Worm (Caenorhabditis elegans) whole organism, L4 larva: ENCODE measurements around the gene F48G7.7.

Experiments used
- F26F4.8 ChIP-seq: fragments of 200-800 bp; sonication (Bioruptor generic); conservative IDR thresholded peaks from 2 replicates; pipeline ENCODE4 v1.3.6; 2022; ENCODE audit warnings: missing genetic modification characterization, missing compliant biosample characterization
- F37D6.2 ChIP-seq: sonication (generic microtip); optimal IDR thresholded peaks from 2 replicates; lab custom pipeline; 2016; ENCODE audit warnings: mild to moderate bottlenecking, missing genetic modification characterization, missing compliant biosample characterization
- F49E8.2 ChIP-seq: sonication (generic microtip); optimal IDR thresholded peaks from 2 replicates; lab custom pipeline; 2016; ENCODE audit warnings: missing compliant biosample characterization, mild to moderate bottlenecking, missing genetic modification characterization, borderline replicate concordance
- T26A8.4 ChIP-seq: fragments of 200-800 bp; sonication (Bioruptor generic); IDR thresholded peaks from 2 replicates; pipeline ENCODE4 v1.3.6; 2022; ENCODE audit warnings: missing genetic modification characterization, missing compliant biosample characterization
- Y105C5A.15 ChIP-seq: fragments of 200-800 bp; sonication (Bioruptor generic); IDR thresholded peaks from 2 replicates; pipeline ENCODE4 v1.3.6; 2022; ENCODE audit warnings: missing genetic modification characterization, missing compliant biosample characterization
- ZK337.2 ChIP-seq: fragments of 200-800 bp; sonication (Bioruptor generic); IDR thresholded peaks from 2 replicates; pipeline ENCODE4 v1.3.6; 2022; ENCODE audit warnings: missing genetic modification reagents, missing genetic modification characterization, missing compliant biosample characterization
- aha-1 ChIP-seq: fragments of 150-350 bp; peaks from one replicate; lab custom pipeline; 2014; ENCODE audit warnings: missing biosample characterization, missing genetic modification characterization
- aly-2 ChIP-seq: sonication (generic microtip); optimal IDR thresholded peaks from 2 replicates; lab custom pipeline; 2018; ENCODE audit warnings: missing biosample characterization, missing genetic modification characterization
- attf-4 ChIP-seq: sonication (generic microtip); optimal IDR thresholded peaks from 3 replicates; lab custom pipeline; 2017; ENCODE audit warnings: missing biosample characterization, missing genetic modification characterization
- ceh-62 ChIP-seq: sonication (generic microtip); optimal IDR thresholded peaks from 2 replicates; lab custom pipeline; 2017; ENCODE audit warnings: missing biosample characterization, missing genetic modification characterization
- ceh-82 ChIP-seq: sonication (generic microtip); optimal IDR thresholded peaks from 2 replicates; lab custom pipeline; 2017; ENCODE audit warnings: missing biosample characterization, missing genetic modification characterization
- daf-16 ChIP-seq, 3 experiments: sonication (generic microtip); optimal IDR thresholded peaks; 2 replicates each; lab custom pipeline; 2016 to 2017; ENCODE audit warnings: missing genetic modification characterization in 3 of 3, missing genetic modification reagents in 3 of 3, mild to moderate bottlenecking in 2 of 3, missing compliant biosample characterization in 2 of 3, missing biosample characterization in 1 of 3, moderate library complexity in 1 of 3
- dmd-6 ChIP-seq: fragments of 200-800 bp; sonication (Bioruptor generic); IDR thresholded peaks from 2 replicates; pipeline ENCODE4 v1.3.6; 2022; ENCODE audit warnings: missing genetic modification reagents, missing genetic modification characterization, missing compliant biosample characterization
- dve-1 ChIP-seq: sonication (generic microtip); optimal IDR thresholded peaks from 2 replicates; lab custom pipeline; 2017; ENCODE audit warnings: antibody characterized with exemption, mild to moderate bottlenecking, missing genetic modification characterization, missing compliant biosample characterization; ENCODE audit not compliant: insufficient read depth
- hif-1 ChIP-seq, 2 experiments: sonication (generic microtip); optimal IDR thresholded peaks; 2 replicates each; lab custom pipeline; 2016 to 2017; ENCODE audit warnings: missing compliant biosample characterization in 2 of 2, missing genetic modification characterization in 2 of 2, missing genetic modification reagents in 2 of 2, missing genotype in 2 of 2, mild to moderate bottlenecking in 1 of 2
- hlh-11 ChIP-seq: fragments of 200-800 bp; sonication (Bioruptor generic); optimal IDR thresholded peaks from 2 replicates; lab custom pipeline; 2018; ENCODE audit warnings: mild to moderate bottlenecking, missing genetic modification characterization, missing compliant biosample characterization
- hlh-30 ChIP-seq: sonication (generic microtip); optimal IDR thresholded peaks from 2 replicates; lab custom pipeline; 2017; ENCODE audit warnings: antibody characterized with exemption, mild to moderate bottlenecking, missing genetic modification characterization, missing compliant biosample characterization; ENCODE audit not compliant: insufficient read depth
- hmg-1.1 ChIP-seq: fragments of 200-800 bp; sonication (Bioruptor generic); IDR thresholded peaks from 2 replicates; pipeline ENCODE4 v1.3.6; 2022; ENCODE audit warnings: missing genetic modification reagents, missing genetic modification characterization, missing compliant biosample characterization
- lin-1 ChIP-seq: fragments of 200-800 bp; sonication (Bioruptor generic); IDR thresholded peaks from 2 replicates; pipeline ENCODE4 v1.3.6; 2022; ENCODE audit warnings: missing genetic modification reagents, missing genetic modification characterization, missing compliant biosample characterization
- lin-13 ChIP-seq: fragments of 150-350 bp; optimal IDR thresholded peaks from 2 replicates; lab custom pipeline; 2014; ENCODE audit warnings: missing biosample characterization, missing genetic modification reagents, missing genetic modification characterization
- lin-15B ChIP-seq: fragments of 150-350 bp; sonication (generic microtip); optimal IDR thresholded peaks from 3 replicates; lab custom pipeline; 2014; ENCODE audit warnings: missing biosample characterization, missing genetic modification characterization
- mdl-1 ChIP-seq, 2 experiments: fragments of 150-350 bp in 1 of 2; sonication (generic microtip) in 1 of 2; optimal IDR thresholded peaks; 2 replicates each; lab custom pipeline; 2014 to 2017; ENCODE audit warnings: missing biosample characterization in 2 of 2, missing genetic modification characterization in 2 of 2
- nhr-11 ChIP-seq: fragments of 150-350 bp; optimal IDR thresholded peaks from 2 replicates; lab custom pipeline; 2014; ENCODE audit warnings: missing biosample characterization, missing genetic modification characterization
- nhr-28 ChIP-seq: fragments of 150-350 bp; optimal IDR thresholded peaks from 2 replicates; lab custom pipeline; 2014; ENCODE audit warnings: missing biosample characterization, missing genetic modification characterization
- nhr-48 ChIP-seq: sonication (generic microtip); optimal IDR thresholded peaks from 2 replicates; lab custom pipeline; 2016; ENCODE audit warnings: mild to moderate bottlenecking, missing genetic modification characterization, missing compliant biosample characterization
- nhr-76 ChIP-seq: fragments of 150-350 bp; optimal IDR thresholded peaks from 2 replicates; lab custom pipeline; 2014; ENCODE audit warnings: missing biosample characterization, missing genetic modification characterization
- nhr-77 ChIP-seq: fragments of 150-350 bp; optimal IDR thresholded peaks from 2 replicates; lab custom pipeline; 2014; ENCODE audit warnings: missing biosample characterization, missing genetic modification characterization
- unc-39 ChIP-seq: sonication (generic microtip); optimal IDR thresholded peaks from 2 replicates; lab custom pipeline; 2017; ENCODE audit warnings: missing biosample characterization, missing genetic modification characterization
- zfp-3 ChIP-seq: fragments of 200-800 bp; sonication (Bioruptor generic); conservative IDR thresholded peaks from 2 replicates; pipeline ENCODE4 v1.3.6; 2022; ENCODE audit warnings: missing genetic modification reagents, missing genetic modification characterization, missing compliant biosample characterization
- zip-11 ChIP-seq: fragments of 200-800 bp; sonication (Bioruptor generic); IDR thresholded peaks from 2 replicates; pipeline ENCODE4 v1.3.6; 2022; ENCODE audit warnings: missing genetic modification characterization, missing compliant biosample characterization
- zip-2 ChIP-seq: fragments of 150-350 bp; optimal IDR thresholded peaks from 2 replicates; lab custom pipeline; 2014; ENCODE audit warnings: missing biosample characterization, missing genetic modification characterization
- ztf-11 ChIP-seq: fragments of 150-350 bp; optimal IDR thresholded peaks from 2 replicates; lab custom pipeline; 2014; ENCODE audit warnings: missing biosample characterization, missing genetic modification characterization

F48G7.7 gene

DNA sequence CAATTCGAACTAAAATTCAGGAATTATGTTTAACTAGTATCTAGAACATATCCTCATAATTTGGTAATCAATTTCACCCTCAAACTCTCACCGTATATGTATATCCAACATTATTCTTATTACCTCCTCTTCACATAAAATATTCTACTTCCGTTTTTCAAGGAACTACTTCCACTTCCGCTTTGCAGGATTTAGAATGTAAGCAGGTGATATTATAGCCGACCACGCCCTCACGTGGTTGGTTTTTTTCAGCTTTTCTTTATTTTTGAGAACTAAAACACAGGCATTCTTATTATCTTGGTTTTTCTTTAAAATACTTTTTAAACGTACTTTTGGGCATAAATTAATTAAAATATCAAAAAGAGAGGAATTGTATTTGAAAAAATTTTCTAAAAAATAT lies 8.3 kb downstream of the F48G7.7 start:
- TF ChIP-seq nhr-11 (tag; lab: Kevin White, UChicago) = peak; percentile 12
- no peak for TF ChIP-seq dve-1 (tag; lab: Kevin White, UChicago)

DNA sequence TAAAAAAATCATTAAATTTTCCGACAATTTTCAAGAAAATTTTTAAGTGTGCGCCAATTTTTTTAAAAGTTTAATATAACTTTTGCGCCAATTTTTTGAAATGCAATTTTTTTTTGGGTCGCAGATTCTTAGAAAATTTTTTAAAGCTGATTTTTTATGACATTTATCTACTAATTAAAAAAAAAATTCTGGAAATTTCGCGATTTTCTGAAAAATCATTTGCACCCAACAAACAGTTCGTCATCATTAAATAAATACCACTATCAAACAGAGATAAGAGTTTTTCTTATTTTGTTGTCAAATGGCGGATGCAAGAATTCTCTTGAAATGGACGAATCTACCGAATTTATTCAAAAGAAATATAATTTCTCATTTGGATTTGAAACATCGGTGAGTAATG lies 10.9 kb downstream of the F48G7.7 start, which contains the start of gene F48G7.13:
F48G7.13 (plus strand) TSS at position 301 of the 400 bp plus-strand sequence.
- no peak for TF ChIP-seq daf-16 (GFP tag; optimal IDR thresholded peaks at IDR 0.05; lab: Kevin White, UChicago)
- peak; percentile 55 for TF ChIP-seq daf-16 (tag; optimal IDR thresholded peaks at IDR 0.05; lab: Kevin White, UChicago)
- TF ChIP-seq nhr-76 = no peak
- TF ChIP-seq, all 104 proteins: peak for 1

DNA sequence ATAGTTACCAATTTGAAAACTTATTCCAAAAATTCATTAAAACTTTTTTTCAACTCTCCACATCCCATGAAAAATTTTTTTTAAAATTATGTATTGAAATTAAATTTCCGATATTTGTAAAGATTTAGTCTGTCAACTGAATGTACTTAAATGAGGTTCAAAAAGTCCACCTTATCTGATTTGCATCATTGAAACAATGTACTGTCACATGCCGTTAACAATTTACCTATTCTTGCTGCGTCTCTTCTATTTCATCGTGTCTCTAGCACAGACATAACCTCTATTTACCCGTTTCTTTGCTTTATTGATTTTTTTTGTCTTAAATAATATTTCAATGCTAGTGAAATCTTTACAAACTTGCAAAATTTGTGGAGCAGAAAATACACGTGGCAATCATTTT lies 16.0 kb downstream of the F48G7.7 start, which contains the start of gene nhr-90:
nhr-90 (plus strand) TSS at position 296 of the 400 bp plus-strand sequence.
- TF ChIP-seq nhr-28 (tag; lab: Kevin White, UChicago) (peak; percentile 9), ZK337.2 (GFP tag; lab: Robert Waterston, UW) (no peak), hlh-30 (tag; lab: Kevin White, UChicago) (peak; percentile 70), F37D6.2 (no peak), zip-2 (tag; lab: Kevin White, UChicago) (no peak)
- TF ChIP-seq, all 104 proteins: peak for 2

DNA sequence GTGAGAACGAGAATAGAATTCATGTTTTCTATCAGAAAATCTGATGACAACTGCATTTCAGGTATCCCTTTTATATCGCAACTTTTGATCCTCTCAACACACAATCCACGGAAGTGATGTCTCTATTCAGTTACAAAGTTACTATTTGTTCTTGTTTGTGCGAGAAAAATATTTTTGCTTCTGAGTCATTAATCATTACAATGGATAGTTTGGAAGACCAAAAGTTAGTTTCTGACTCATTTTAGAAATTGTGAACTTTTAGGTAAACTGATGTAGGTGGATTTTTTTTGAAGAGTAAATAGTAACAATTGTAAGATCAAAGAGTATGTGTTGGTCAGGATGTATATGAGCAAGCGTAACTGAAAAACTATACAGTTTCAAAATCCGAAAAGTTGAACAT lies 16.6 kb downstream of the F48G7.7 start, which contains the start of gene srlf-36:
srlf-36 (minus strand) TSS at position 101 of the 400 bp plus-strand sequence.
- TF ChIP-seq hlh-11 (tag; lab: Kevin White, UChicago) = no peak
- TF ChIP-seq ceh-82 (tag; lab: Kevin White, UChicago) = no peak
- TF ChIP-seq lin-15B (tag; lab: Kevin White, UChicago) = no peak
- no peak for TF ChIP-seq nhr-48 (tag; lab: Kevin White, UChicago)
- TF ChIP-seq F49E8.2 = no peak
- TF ChIP-seq aly-2 (tag; lab: Kevin White, UChicago) = no peak
- no peak for TF ChIP-seq nhr-77
- TF ChIP-seq unc-39 = no peak
- no peak for TF ChIP-seq F26F4.8
- no peak for TF ChIP-seq F37D6.2
- no peak for TF ChIP-seq aha-1
- no peak for TF ChIP-seq nhr-11 (tag; lab: Kevin White, UChicago)

DNA sequence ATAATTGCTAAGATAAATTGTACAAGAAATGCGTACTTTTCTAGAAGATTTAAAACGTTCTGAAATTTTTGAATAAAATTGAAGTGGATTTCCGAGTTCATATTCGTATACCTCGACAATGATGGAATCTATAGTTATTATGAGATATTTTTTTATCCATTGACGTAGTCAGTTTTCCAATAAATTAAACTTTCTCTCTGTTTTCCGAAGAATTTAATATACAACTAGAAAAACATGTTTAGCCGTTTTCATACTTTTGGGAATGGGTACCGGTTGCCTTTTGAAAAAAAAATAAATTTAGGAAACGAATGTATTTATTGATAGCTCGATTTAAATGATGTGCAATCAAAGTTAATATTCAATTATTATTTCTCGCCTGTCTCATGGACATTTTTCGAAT lies 17.4 kb downstream of the F48G7.7 start, which contains the start of gene srw-109:
srw-109 (minus strand) TSS at position 101 of the 400 bp plus-strand sequence.
- TF ChIP-seq attf-4 (tag; lab: Kevin White, UChicago) (no peak), ceh-62 (no peak), lin-1 (GFP tag; lab: Robert Waterston, UW) (no peak), lin-15B (tag; lab: Kevin White, UChicago) (no peak), unc-39 (no peak), T26A8.4 (GFP tag; lab: Robert Waterston, UW) (no peak), hmg-1.1 (GFP tag; lab: Robert Waterston, UW) (no peak), daf-16 (GFP tag; optimal IDR thresholded peaks at IDR 0.05; lab: Kevin White, UChicago) (no peak), daf-16 (tag; optimal IDR thresholded peaks at IDR 0.05; lab: Kevin White, UChicago) (no peak), lin-13 (GFP tag; lab: Kevin White, UChicago) (no peak), mdl-1 (tag; optimal IDR thresholded peaks at IDR 0.05; lab: Kevin White, UChicago) (no peak), aly-2 (tag; lab: Kevin White, UChicago) (no peak)
- TF ChIP-seq, all 104 proteins: peak for 0

DNA sequence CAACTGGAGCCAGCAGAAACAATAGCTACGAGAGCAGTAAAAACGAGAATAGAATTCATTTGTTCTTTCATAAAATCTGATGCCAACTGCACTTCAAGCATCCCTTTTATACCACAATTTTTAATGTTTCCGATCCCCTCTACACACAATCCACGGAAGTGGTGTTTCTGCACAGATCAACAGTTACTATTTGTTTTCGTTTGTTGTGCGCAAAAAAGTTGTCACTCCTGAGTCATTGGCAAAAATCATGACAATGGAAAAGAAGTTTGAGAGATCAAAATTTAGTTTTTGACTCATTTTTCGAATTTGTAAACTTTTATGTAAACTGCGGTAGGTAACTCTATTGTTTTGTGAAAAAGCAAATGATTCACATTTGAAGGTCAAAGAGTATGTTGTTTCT lies 22.1 kb downstream of the F48G7.7 start, which contains the start of gene srlf-37:
srlf-37 (minus strand) TSS at position 101 of the 400 bp plus-strand sequence.
- TF ChIP-seq zfp-3 (GFP tag; lab: Robert Waterston, UW) = no peak

DNA sequence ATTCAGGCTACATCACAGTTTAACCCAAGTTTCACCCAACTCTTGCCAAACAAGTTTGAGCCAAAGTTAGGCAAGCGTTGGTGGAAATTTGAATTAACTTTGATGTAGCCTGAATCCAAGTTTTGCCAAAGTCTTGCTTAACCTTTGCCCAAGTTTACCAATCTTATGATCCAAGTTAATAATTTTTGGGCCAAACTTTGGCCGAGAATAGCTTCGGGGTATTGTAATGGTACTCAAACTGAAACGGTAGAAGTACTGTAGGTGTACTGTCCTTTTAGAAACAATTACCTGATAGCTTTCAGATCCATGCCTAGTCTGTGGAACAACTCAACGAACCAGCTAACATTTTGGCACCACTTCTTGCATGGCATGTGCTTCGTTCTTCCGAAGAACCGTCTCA lies 26.0 kb downstream of the F48G7.7 start, which contains the start of gene nhr-251:
nhr-251 (plus strand) TSS at position 301 of the 400 bp plus-strand sequence.
- TF ChIP-seq zip-11 (GFP tag; lab: Robert Waterston, UW) = no peak
- no peak for TF ChIP-seq Y105C5A.15 (GFP tag; lab: Robert Waterston, UW)
- no peak for TF ChIP-seq hif-1 (tag; optimal IDR thresholded peaks at IDR 0.05; lab: Kevin White, UChicago)
- no peak for TF ChIP-seq ztf-11
- no peak for TF ChIP-seq dmd-6
- peak; percentile 64 for TF ChIP-seq aha-1
